Fruit fly (Drosophila melanogaster): ENCODE results near the gene Ip259.

Ip259 gene

DNA sequence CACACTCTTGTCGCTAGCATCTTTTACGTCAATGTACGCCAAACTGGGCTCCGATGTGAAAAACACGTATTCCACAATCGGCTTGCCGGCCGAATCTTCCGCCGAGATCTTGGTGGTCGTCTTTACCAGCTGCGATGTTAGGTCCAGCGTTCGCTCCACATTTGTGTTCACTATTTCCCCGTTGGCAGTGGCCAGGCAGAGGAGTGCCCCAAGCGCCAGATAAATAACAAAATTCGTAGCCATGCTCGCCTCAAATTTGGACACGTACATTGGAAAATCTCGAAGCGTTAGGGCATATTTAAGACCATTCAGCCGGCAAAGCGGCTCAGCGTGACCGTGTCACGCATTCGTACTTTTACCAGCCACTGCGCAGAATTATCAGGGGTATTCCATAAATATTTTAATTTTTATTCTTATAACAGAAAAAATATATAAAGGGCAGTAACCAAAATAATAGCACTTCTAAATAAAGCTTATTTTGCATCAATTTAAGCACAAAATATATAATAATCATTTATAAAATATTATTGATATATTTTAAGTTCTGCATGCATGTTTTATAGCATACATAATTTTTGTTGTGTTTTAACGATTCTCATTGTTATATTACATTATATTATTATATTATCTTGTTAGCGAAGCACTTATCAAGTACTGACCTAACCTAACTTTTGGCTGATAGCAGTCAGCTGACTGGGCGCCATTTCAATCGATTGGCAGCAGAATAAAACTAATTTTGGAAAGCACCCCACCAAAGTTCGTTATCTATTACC, 32.5 kb upstream of the Ip259 start, which contains the start of the genes CG33303 and dpr19 (continued):
- TF ChIP-seq CG1603 (tag; optimal IDR thresholded peaks at IDR 0.05) (peak; percentile 16), CG10462 (GFP tag; optimal IDR thresholded peaks at IDR 0.05) (peak; percentile 20), CG6689 (GFP tag; IDR thresholded peaks at IDR 0.05) (peak; percentile 68), klu (GFP tag; IDR thresholded peaks at IDR 0.05) (no peak), Lpt (GFP tag; optimal IDR thresholded peaks at IDR 0.05) (no peak), CG30403 (GFP tag; optimal IDR thresholded peaks at IDR 0.05) (peak; percentile 64), Fer2 (tag; optimal IDR thresholded peaks at IDR 0.05) (peak; percentile 48), MBD-R2 (GFP tag; IDR thresholded peaks at IDR 0.05) (peak; percentile 78), PHDP (tag; optimal IDR thresholded peaks at IDR 0.05) (peak; percentile 90), CG6654 (GFP tag; optimal IDR thresholded peaks at IDR 0.05) (peak; percentile 16), gcm (GFP tag; optimal IDR thresholded peaks at IDR 0.05) (peak; percentile 83), CG4617 (GFP tag; optimal IDR thresholded peaks at IDR 0.05; ENCODE audit: borderline replicate concordance) (peak; percentile 75), CG9437 (GFP tag; optimal IDR thresholded peaks at IDR 0.05) (peak; percentile 75), CG4328 (GFP tag; optimal IDR thresholded peaks at IDR 0.05) (peak; percentile 74), Max (GFP tag; optimal IDR thresholded peaks at IDR 0.05) (peak; percentile 16), BtbVII (GFP tag; optimal IDR thresholded peaks at IDR 0.05) (peak; percentile 49), MTF-1 (GFP tag; optimal IDR thresholded peaks at IDR 0.05; ENCODE audit: borderline replicate concordance) (no peak), CG12071 (GFP tag; optimal IDR thresholded peaks at IDR 0.05) (no peak), H2.0 (GFP tag; IDR thresholded peaks at IDR 0.05) (peak; percentile 35; the same call in 1 of the 2 replicates), CrebB (tag; optimal IDR thresholded peaks at IDR 0.05) (peak; percentile 29), CG10979 (tag; optimal IDR thresholded peaks at IDR 0.05) (peak; percentile 84), CG17328 (GFP tag; IDR thresholded peaks at IDR 0.05) (peak; percentile 79), CG2120 (GFP tag; optimal IDR thresholded peaks at IDR 0.05) (peak; percentile 27), CG12155 (GFP tag; optimal IDR thresholded peaks at IDR 0.05) (peak; percentile 50), Dek (tag; optimal IDR thresholded peaks at IDR 0.05) (peak; percentile 83), Ada2b (GFP tag; IDR thresholded peaks at IDR 0.05) (peak; percentile 42), lbe (GFP tag; optimal IDR thresholded peaks at IDR 0.05) (peak; percentile 39), CG8290 (GFP tag; optimal IDR thresholded peaks at IDR 0.05) (peak; percentile 73), CG8290 (tag; optimal IDR thresholded peaks at IDR 0.05) (no peak), Dll (GFP tag; IDR thresholded peaks at IDR 0.05; ENCODE audit: partially characterized antibody) (peak; percentile 38; the same call in 1 of the 4 replicates), Asciz (GFP tag; optimal IDR thresholded peaks at IDR 0.05) (peak; percentile 9), CG9817 (tag; optimal IDR thresholded peaks at IDR 0.05) (peak; percentile 59), CG34376 (GFP tag; optimal IDR thresholded peaks at IDR 0.05) (no peak), ac (GFP tag; optimal IDR thresholded peaks at IDR 0.05) (no peak), salm (tag; optimal IDR thresholded peaks at IDR 0.05) (peak; percentile 79), CG12299 (tag; optimal IDR thresholded peaks at IDR 0.05) (peak; percentile 81), MESR4 (GFP tag; optimal IDR thresholded peaks at IDR 0.05) (peak; percentile 89), bbx (GFP tag; IDR thresholded peaks at IDR 0.05; ENCODE audit: partially characterized antibody) (0 out of 2 replicates have a peak, but pooled peaks have one; percentile 19), CG7928 (GFP tag; optimal IDR thresholded peaks at IDR 0.05) (peak; percentile 19), NC2α (GFP tag; optimal IDR thresholded peaks at IDR 0.05) (no peak), knrl (GFP tag; IDR thresholded peaks at IDR 0.05; ENCODE audit: partially characterized antibody) (no peak), kay (GFP tag; optimal IDR thresholded peaks at IDR 0.05) (peak; percentile 4), CG12659 (GFP tag; optimal IDR thresholded peaks at IDR 0.05) (peak; percentile 86), CG12219 (GFP tag; optimal IDR thresholded peaks at IDR 0.05) (no peak), CG4360 (GFP tag; IDR thresholded peaks at IDR 0.05) (0 out of 2 replicates have a peak, but pooled peaks have one; percentile 7), p53 (GFP tag; optimal IDR thresholded peaks at IDR 0.05) (no peak), Ravus (GFP tag; IDR thresholded peaks at IDR 0.05) (no peak), CG15011 (GFP tag; optimal IDR thresholded peaks at IDR 0.05) (peak; percentile 49), D19A (tag; optimal IDR thresholded peaks at IDR 0.05) (peak; percentile 83)
